Worm (Caenorhabditis elegans): ENCODE results near the gene fntb-1.

fntb-1 gene

DNA sequence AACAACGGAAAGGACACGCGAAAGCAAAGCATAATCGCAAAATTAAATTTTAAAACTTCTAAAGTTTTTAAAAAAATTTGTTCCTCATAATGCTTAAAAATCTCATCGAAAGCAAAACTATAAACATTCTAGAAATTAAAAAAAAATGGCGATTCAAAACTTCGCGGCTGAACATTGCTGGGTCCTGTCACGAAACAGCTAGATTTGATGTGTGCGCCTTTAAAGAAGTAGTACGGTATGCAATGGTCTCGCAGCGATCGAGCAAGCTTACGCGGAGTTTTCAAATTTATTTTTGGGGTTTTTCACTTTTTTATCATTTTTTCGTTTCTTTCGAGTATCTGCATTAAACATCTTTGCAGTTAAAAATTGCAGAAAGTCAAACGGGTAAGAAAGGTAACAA, 9.6 kb downstream of the fntb-1 start, which contains the start of gene coh-3:
Gene coh-3 (plus strand): TSS at position 353 of the 400 bp plus-strand sequence.
- TF ChIP-seq pha-4 (tag; optimal IDR thresholded peaks at IDR 0.05), result no peak
- no peak for TF ChIP-seq nhr-232 (tag; optimal IDR thresholded peaks at IDR 0.05)
- TF ChIP-seq Y22D7AL.16 (tag; optimal IDR thresholded peaks at IDR 0.05), result no peak
- no peak for TF ChIP-seq ceh-30 (tag; optimal IDR thresholded peaks at IDR 0.05)
- no peak for TF ChIP-seq C08G9.2 (tag; optimal IDR thresholded peaks at IDR 0.05)
- TF ChIP-seq elt-4 (tag; optimal IDR thresholded peaks at IDR 0.05), result no peak
- TF ChIP-seq nfya-1 (tag; optimal IDR thresholded peaks at IDR 0.05), result no peak
- no peak for TF ChIP-seq sox-4 (tag; optimal IDR thresholded peaks at IDR 0.05)

DNA sequence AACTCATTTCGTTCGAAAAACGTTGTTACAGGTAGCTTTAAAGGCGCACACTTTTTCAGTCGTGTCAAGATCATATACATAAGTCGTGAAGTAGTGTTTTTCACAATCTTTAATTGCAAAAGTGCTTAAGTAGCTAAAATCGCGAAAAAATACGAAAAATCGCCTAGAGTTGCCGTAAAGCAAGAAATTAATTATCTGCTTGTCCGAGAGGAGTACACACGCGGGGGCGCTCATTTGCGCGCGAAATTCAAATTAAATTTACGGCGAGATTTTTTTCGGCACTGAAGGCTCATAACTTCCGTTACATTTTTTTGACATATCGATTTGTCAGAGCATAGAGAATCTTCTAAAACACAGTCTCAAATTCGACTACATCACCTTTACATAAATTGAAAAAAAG, 12.7 kb downstream of the fntb-1 start:
- TF ChIP-seq nhr-11 (tag; optimal IDR thresholded peaks at IDR 0.05) (no peak), ceh-2 (tag; optimal IDR thresholded peaks at IDR 0.05) (no peak), fkh-10 (GFP tag; optimal IDR thresholded peaks at IDR 0.05) (no peak), unc-3 (GFP tag; conservative IDR thresholded peaks at IDR 0.05) (no peak), unc-3 (tag; optimal IDR thresholded peaks at IDR 0.05) (no peak), ttx-3 (tag; optimal IDR thresholded peaks at IDR 0.05) (no peak), odd-2 (tag; optimal IDR thresholded peaks at IDR 0.05) (no peak), lim-6 (tag; optimal IDR thresholded peaks at IDR 0.05) (no peak), pha-4 (tag; optimal IDR thresholded peaks at IDR 0.05) (no peak), ceh-6 (GFP tag; optimal IDR thresholded peaks at IDR 0.05) (no peak), ceh-19 (GFP tag; optimal IDR thresholded peaks at IDR 0.05) (no peak), mec-3 (tag; optimal IDR thresholded peaks at IDR 0.05; ENCODE audit: borderline replicate concordance) (no peak)

DNA sequence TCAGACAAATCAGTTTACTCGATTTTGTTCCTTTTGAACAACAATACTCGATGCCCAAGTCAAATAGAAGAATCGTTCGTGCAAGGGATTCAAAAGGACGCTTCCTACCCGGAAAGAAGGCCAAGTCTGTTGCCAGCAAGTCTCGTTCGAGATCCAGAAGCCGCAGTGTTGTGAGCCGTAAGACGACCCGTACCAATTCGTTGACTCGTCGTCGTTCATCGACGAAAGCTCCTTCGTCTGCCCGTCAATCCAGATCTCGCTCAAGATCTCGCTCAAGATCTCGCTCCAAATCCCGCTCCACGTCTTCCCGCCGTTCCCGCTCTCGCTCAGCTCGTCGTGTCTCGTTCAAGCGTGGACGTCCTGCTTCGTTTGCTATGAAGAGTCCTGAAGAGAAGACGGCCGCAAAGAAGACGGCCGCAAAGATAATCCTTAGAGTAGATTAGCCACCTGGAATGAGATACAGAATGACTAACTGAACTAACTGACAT, 13.2 kb downstream of the fntb-1 start, which contains the start of gene F08H9.2:
Gene F08H9.2 (plus strand): TSS at position 51 of the 488 bp plus-strand sequence.
- no peak for TF ChIP-seq dve-1 (tag; optimal IDR thresholded peaks at IDR 0.05)
- no peak for TF ChIP-seq mec-3 (tag; optimal IDR thresholded peaks at IDR 0.05; ENCODE audit: borderline replicate concordance)
- no peak for TF ChIP-seq F13H6.1 (tag; optimal IDR thresholded peaks at IDR 0.05)
- no peak for TF ChIP-seq lin-11 (tag; optimal IDR thresholded peaks at IDR 0.05)
- TF ChIP-seq zip-5 (tag; optimal IDR thresholded peaks at IDR 0.05), result no peak
- TF ChIP-seq ceh-14 (tag; optimal IDR thresholded peaks at IDR 0.05), result no peak
- TF ChIP-seq Y22D7AL.16 (tag; optimal IDR thresholded peaks at IDR 0.05), result no peak
- TF ChIP-seq C08G9.2 (tag; optimal IDR thresholded peaks at IDR 0.05), result no peak
- TF ChIP-seq pros-1 (tag; optimal IDR thresholded peaks at IDR 0.05), result no peak
- no peak for TF ChIP-seq ets-4 (tag; optimal IDR thresholded peaks at IDR 0.05)
- TF ChIP-seq sox-4 (tag; optimal IDR thresholded peaks at IDR 0.05), result no peak
- no peak for TF ChIP-seq che-1 (tag; optimal IDR thresholded peaks at IDR 0.05)
- TF ChIP-seq ref-2 (tag; optimal IDR thresholded peaks at IDR 0.05), result no peak
- TF ChIP-seq rnt-1 (tag; optimal IDR thresholded peaks at IDR 0.05), result no peak
- TF ChIP-seq K09A11.1 (tag; optimal IDR thresholded peaks at IDR 0.05; ENCODE audit: insufficient read depth), result no peak
- no peak for TF ChIP-seq unc-3 (GFP tag; conservative IDR thresholded peaks at IDR 0.05)
- TF ChIP-seq unc-3 (tag; optimal IDR thresholded peaks at IDR 0.05), result no peak

DNA sequence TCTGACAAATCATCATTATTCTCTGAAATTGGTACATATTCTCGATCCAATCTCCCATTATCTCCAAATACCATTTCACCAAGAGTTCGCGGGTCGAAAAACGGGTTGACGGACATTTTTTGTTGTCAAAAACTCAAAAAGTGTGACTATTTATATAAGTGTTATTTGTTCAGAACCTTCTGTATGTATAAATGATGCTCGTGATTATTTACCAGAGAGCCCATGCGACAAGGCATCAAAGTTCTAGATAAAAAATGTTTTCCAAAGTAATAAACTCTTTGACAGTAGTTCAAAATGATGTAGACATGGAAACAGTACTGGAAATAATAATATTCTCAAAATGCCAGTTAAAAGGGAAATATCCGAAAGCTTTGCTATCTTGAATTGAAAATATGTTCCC, 15.2 kb downstream of the fntb-1 start:
- no peak for TF ChIP-seq ceh-45 (GFP tag; IDR thresholded peaks at IDR 0.05)
- no peak for TF ChIP-seq pat-9 (tag; optimal IDR thresholded peaks at IDR 0.05)
- TF ChIP-seq pag-3 (tag; optimal IDR thresholded peaks at IDR 0.05; ENCODE audit: borderline replicate concordance), result no peak

DNA sequence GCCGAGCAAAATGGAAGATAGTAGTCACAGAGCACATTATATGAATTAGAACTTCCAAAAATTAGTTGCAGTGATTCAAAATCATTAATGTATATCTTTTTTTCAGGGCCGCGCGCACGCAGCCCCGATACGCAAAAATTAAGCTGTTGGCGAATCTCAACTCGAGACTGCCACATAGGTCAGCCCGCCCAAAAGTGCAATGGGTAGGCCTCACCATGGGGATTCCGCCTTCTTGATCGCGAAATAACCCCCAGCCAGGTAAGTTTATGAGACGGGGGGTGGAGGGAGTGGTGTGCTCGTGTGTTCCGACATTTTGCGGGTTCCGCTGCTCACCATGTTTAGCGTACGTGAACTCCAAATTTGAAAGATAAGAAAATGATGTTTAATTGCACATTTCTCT, 15.6 kb downstream of the fntb-1 start, which contains the start of gene F08H9.3:
Gene F08H9.3 (minus strand): TSS at position 252 of the 400 bp plus-strand sequence.
- TF ChIP-seq elt-2 (tag; optimal IDR thresholded peaks at IDR 0.05) (peak; percentile 2), ref-2 (tag; optimal IDR thresholded peaks at IDR 0.05) (peak; percentile 17)
